Fruit fly (Drosophila melanogaster) whole organism, embryonic: ENCODE measurements around the gene CG13894.

Experiments
- Aef1 ChIP-seq: fragments of 200-800 bp; sonication (Bioruptor generic); IDR thresholded peaks from 3 replicates; pipeline ENCODE4 v1.3.6; 2022; ENCODE audit warnings: missing biosample characterization, missing genetic modification characterization
- Awh ChIP-seq: fragments of 200-800 bp; sonication (Bioruptor generic); IDR thresholded peaks from 2 replicates; pipeline ENCODE4, ENCODE4 v1.3.6; 2022; ENCODE audit warnings: missing biosample characterization, missing genetic modification characterization
- B-H2 ChIP-seq: fragments of 200-800 bp; sonication (Bioruptor generic); optimal IDR thresholded peaks from 2 replicates; lab custom pipeline; 2018; ENCODE audit warnings: missing biosample characterization, mild to moderate bottlenecking, missing genetic modification characterization
- Blimp-1 ChIP-seq: fragments of 200-800 bp; sonication (Bioruptor generic); optimal IDR thresholded peaks from 3 replicates; lab custom pipeline; 2018; ENCODE audit warnings: missing biosample characterization, missing genetic modification characterization, mild to moderate bottlenecking, moderate library complexity, missing genetic modification reagents
- CG10366 ChIP-seq: fragments of 200-800 bp; sonication (Bioruptor generic); IDR thresholded peaks from 2 replicates; pipeline ENCODE4 v1.3.6; 2022; ENCODE audit warnings: missing biosample characterization, missing genetic modification characterization
- CG13894 ChIP-seq: fragments of 200-800 bp; sonication (Bioruptor generic); optimal IDR thresholded peaks from 3 replicates; lab custom pipeline; 2018; ENCODE audit warnings: missing biosample characterization, mild to moderate bottlenecking, missing genetic modification characterization, moderate library complexity
- CG14050 ChIP-seq: fragments of 200-800 bp; sonication (Bioruptor generic); IDR thresholded peaks from 3 replicates; pipeline ENCODE4 v1.3.6; 2022; ENCODE audit warnings: missing biosample characterization, missing genetic modification characterization
- CG15011 ChIP-seq: fragments of 200-800 bp; sonication (Bioruptor generic); optimal IDR thresholded peaks from 3 replicates; lab custom pipeline; 2018; ENCODE audit warnings: missing biosample characterization, mild to moderate bottlenecking, missing genetic modification characterization
- CG1602 ChIP-seq: fragments of 200-800 bp; sonication (Bioruptor generic); optimal IDR thresholded peaks from 3 replicates; lab custom pipeline; 2016; ENCODE audit warnings: missing biosample characterization, missing genetic modification characterization
- CG17612 ChIP-seq: fragments of 200-800 bp; sonication (Bioruptor generic); IDR thresholded peaks from 2 replicates; pipeline ENCODE4 v1.3.6; 2022; ENCODE audit warnings: missing biosample characterization, missing genetic modification characterization
- CG17912 ChIP-seq: fragments of 200-800 bp; sonication (Bioruptor generic); optimal IDR thresholded peaks from 2 replicates; lab custom pipeline; 2018; ENCODE audit warnings: missing biosample characterization, mild to moderate bottlenecking, missing genetic modification characterization
- CG2116 ChIP-seq: fragments of 200-800 bp; sonication (Bioruptor generic); optimal IDR thresholded peaks from 3 replicates; lab custom pipeline; 2018; ENCODE audit warnings: missing biosample characterization, mild to moderate bottlenecking, missing genetic modification characterization
- CG3065 ChIP-seq: fragments of 200-800 bp; sonication (Bioruptor generic); optimal IDR thresholded peaks from 2 replicates; lab custom pipeline; 2016; ENCODE audit warnings: missing biosample characterization, missing genetic modification characterization
- CG3407 ChIP-seq: fragments of 200-800 bp; sonication (Bioruptor generic); optimal IDR thresholded peaks from 2 replicates; lab custom pipeline; 2018; ENCODE audit warnings: missing biosample characterization, mild to moderate bottlenecking, missing genetic modification characterization
- CG6689 ChIP-seq: fragments of 200-800 bp; sonication (Bioruptor generic); IDR thresholded peaks from 2 replicates; pipeline ENCODE4 v1.3.6; 2022; ENCODE audit warnings: missing biosample characterization, missing genetic modification characterization
- CG7357 ChIP-seq: fragments of 200-800 bp; sonication (Bioruptor generic); IDR thresholded peaks from 3 replicates; pipeline ENCODE4 v1.3.6; 2022; ENCODE audit warnings: missing biosample characterization, missing genetic modification characterization
- CG7372 ChIP-seq: fragments of 200-800 bp; sonication (Bioruptor generic); IDR thresholded peaks from 2 replicates; pipeline ENCODE4 v1.3.6; 2022; ENCODE audit warnings: missing biosample characterization, missing genetic modification characterization
- CG7839 ChIP-seq: fragments of 200-800 bp; sonication (Bioruptor generic); optimal IDR thresholded peaks from 3 replicates; lab custom pipeline; 2018; ENCODE audit warnings: missing biosample characterization, mild to moderate bottlenecking, missing genetic modification characterization, moderate library complexity
- CG8089 ChIP-seq: fragments of 200-800 bp; sonication (Bioruptor generic); optimal IDR thresholded peaks from 3 replicates; lab custom pipeline; 2016; ENCODE audit warnings: missing biosample characterization, missing genetic modification characterization
- Eip74EF ChIP-seq, 2 experiments: fragments of 200-800 bp in 1 of 2; fragments of >200 bp in 1 of 2; sonication (Bioruptor generic) in 1 of 2; optimal IDR thresholded peaks; 2 replicates each; lab custom pipeline; 2017 to 2019; ENCODE audit warnings: missing biosample characterization in 2 of 2, missing genetic modification characterization in 2 of 2, mild to moderate bottlenecking in 1 of 2, moderate library complexity in 1 of 2
- Hmr ChIP-seq: fragments of 200-800 bp; sonication (Bioruptor generic); optimal IDR thresholded peaks from 3 replicates; lab custom pipeline; 2017; ENCODE audit warnings: mild to moderate bottlenecking, missing biosample characterization, missing genetic modification reagents, missing genetic modification characterization
- Hsf ChIP-seq: fragments of 200-800 bp; sonication (Bioruptor generic); optimal IDR thresholded peaks from 3 replicates; lab custom pipeline; 2016; ENCODE audit warnings: missing biosample characterization, missing genetic modification characterization
- Kr ChIP-seq: fragments of 200-800 bp; sonication (Bioruptor generic); optimal IDR thresholded peaks from 2 replicates; lab custom pipeline; 2017; ENCODE audit warnings: missing biosample characterization, mild to moderate bottlenecking, missing genetic modification characterization
- Nf-YA ChIP-seq: fragments of 200-800 bp; sonication (Bioruptor generic); IDR thresholded peaks from 2 replicates; pipeline ENCODE4 v1.3.6; 2022; ENCODE audit warnings: missing biosample characterization, missing genetic modification characterization
- Xrp1 ChIP-seq: fragments of 200-800 bp; sonication (Bioruptor generic); IDR thresholded peaks from 2 replicates; pipeline ENCODE4 v1.3.6; 2022; ENCODE audit warnings: missing biosample characterization, missing genetic modification characterization
- aop ChIP-seq: fragments of 200-800 bp; sonication (Bioruptor generic); IDR thresholded peaks from 2 replicates; pipeline ENCODE4 v1.3.6; 2022; ENCODE audit warnings: missing biosample characterization, missing genetic modification characterization
- ara ChIP-seq: fragments of 200-800 bp; sonication (Bioruptor generic); IDR thresholded peaks from 2 replicates; pipeline ENCODE4 v1.3.6; 2022; ENCODE audit warnings: missing biosample characterization, missing genetic modification characterization
- ash1 ChIP-seq: fragments of 200-800 bp; sonication (Bioruptor generic); optimal IDR thresholded peaks from 2 replicates; lab custom pipeline; 2018; ENCODE audit warnings: missing biosample characterization, mild to moderate bottlenecking, missing genetic modification characterization
- cato ChIP-seq: fragments of 200-800 bp; sonication (Bioruptor generic); optimal IDR thresholded peaks from 2 replicates; lab custom pipeline; 2016; ENCODE audit warnings: missing biosample characterization, missing genetic modification characterization, borderline replicate concordance
- chif ChIP-seq, 2 experiments: fragments of 200-800 bp; sonication (Bioruptor generic); optimal IDR thresholded peaks; 3 replicates each; lab custom pipeline; 2016; ENCODE audit warnings: missing biosample characterization in 2 of 2, missing genetic modification characterization in 2 of 2
- crc ChIP-seq: fragments of 200-800 bp; sonication (Bioruptor generic); optimal IDR thresholded peaks from 2 replicates; lab custom pipeline; 2016; ENCODE audit warnings: missing biosample characterization, missing genetic modification characterization
- da ChIP-seq: fragments of 200-800 bp; sonication (Bioruptor generic); optimal IDR thresholded peaks from 2 replicates; lab custom pipeline; 2016; ENCODE audit warnings: missing biosample characterization, missing genetic modification characterization
- ems ChIP-seq: fragments of 200-800 bp; sonication (Bioruptor generic); optimal IDR thresholded peaks from 3 replicates; lab custom pipeline; 2016; ENCODE audit warnings: missing biosample characterization, missing genetic modification characterization
- ewg ChIP-seq: fragments of 200-800 bp; sonication (Bioruptor generic); optimal IDR thresholded peaks from 3 replicates; lab custom pipeline; 2017; ENCODE audit warnings: mild to moderate bottlenecking, missing biosample characterization, missing genetic modification reagents, missing genetic modification characterization
- eyg ChIP-seq: fragments of 200-800 bp; sonication (Bioruptor generic); optimal IDR thresholded peaks from 3 replicates; lab custom pipeline; 2016; ENCODE audit warnings: missing biosample characterization, missing genetic modification characterization
- hbn ChIP-seq: fragments of 200-800 bp; sonication (Bioruptor generic); IDR thresholded peaks from 2 replicates; pipeline ENCODE4 v1.3.6; 2022; ENCODE audit warnings: missing biosample characterization, missing genetic modification characterization; ENCODE audit not compliant: partially characterized antibody
- ind ChIP-seq: fragments of 200-800 bp; sonication (Bioruptor generic); optimal IDR thresholded peaks from 3 replicates; lab custom pipeline; 2016; ENCODE audit warnings: missing biosample characterization, missing genetic modification characterization
- inv ChIP-seq: fragments of 200-800 bp; sonication (Bioruptor generic); IDR thresholded peaks from 2 replicates; pipeline ENCODE4 v1.3.6; 2022; ENCODE audit warnings: missing biosample characterization, missing genetic modification characterization; ENCODE audit not compliant: partially characterized antibody
- jumu ChIP-seq: fragments of 200-800 bp; sonication (Bioruptor generic); optimal IDR thresholded peaks from 3 replicates; lab custom pipeline; 2016; ENCODE audit warnings: missing biosample characterization, missing genetic modification characterization
- lbe ChIP-seq: fragments of 200-800 bp; sonication (Bioruptor generic); optimal IDR thresholded peaks from 2 replicates; lab custom pipeline; 2016; ENCODE audit warnings: missing biosample characterization, mild to moderate bottlenecking, missing genetic modification characterization
- lilli ChIP-seq: fragments of 200-800 bp; sonication (Bioruptor generic); optimal IDR thresholded peaks from 3 replicates; lab custom pipeline; 2016; ENCODE audit warnings: missing biosample characterization, missing genetic modification characterization
- nmo ChIP-seq: fragments of 200-800 bp; sonication (Bioruptor generic); optimal IDR thresholded peaks from 2 replicates; lab custom pipeline; 2018; ENCODE audit warnings: missing biosample characterization, mild to moderate bottlenecking, missing genetic modification characterization, moderate library complexity
- oc ChIP-seq: fragments of 200-800 bp; sonication (Bioruptor generic); optimal IDR thresholded peaks from 2 replicates; lab custom pipeline; 2018; ENCODE audit warnings: missing biosample characterization, mild to moderate bottlenecking, missing genetic modification characterization, moderate library complexity
- onecut ChIP-seq: fragments of 200-800 bp; sonication (Bioruptor generic); IDR thresholded peaks from 2 replicates; pipeline ENCODE4 v1.3.6; 2022; ENCODE audit warnings: missing biosample characterization, missing genetic modification characterization
- pfk ChIP-seq: fragments of 200-800 bp; sonication (Bioruptor generic); optimal IDR thresholded peaks from 2 replicates; lab custom pipeline; 2018; ENCODE audit warnings: missing biosample characterization, mild to moderate bottlenecking, missing genetic modification characterization, moderate library complexity
- prd ChIP-seq, 3 experiments: fragments of >200 bp in 2 of 3; fragments of 200-800 bp in 1 of 3; sonication (Bioruptor generic) in 1 of 3; optimal IDR thresholded peaks in 2 of 3; IDR thresholded peaks in 1 of 3; 2 replicates in 2 of 3; 3 replicates in 1 of 3; pipeline versions ENCODE4 v1.3.6 to Lab custom; 2017 to 2022; ENCODE audit warnings: missing biosample characterization in 1 of 3, missing genetic modification characterization in 1 of 3
- row ChIP-seq: fragments of 200-800 bp; sonication (Bioruptor generic); IDR thresholded peaks from 3 replicates; pipeline ENCODE4 v1.3.6; 2022; ENCODE audit warnings: missing biosample characterization, missing genetic modification characterization
- sima ChIP-seq: fragments of 200-800 bp; sonication (Bioruptor generic); optimal IDR thresholded peaks from 2 replicates; lab custom pipeline; 2016; ENCODE audit warnings: missing biosample characterization, missing genetic modification characterization
- slp2 ChIP-seq: fragments of 200-800 bp; sonication (Bioruptor generic); optimal IDR thresholded peaks from 2 replicates; lab custom pipeline; 2016; ENCODE audit warnings: missing biosample characterization, missing genetic modification characterization
- tna ChIP-seq: fragments of 200-800 bp; sonication (Bioruptor generic); IDR thresholded peaks from 2 replicates; pipeline ENCODE4 v1.3.6; 2022; ENCODE audit warnings: missing biosample characterization, missing genetic modification characterization; ENCODE audit not compliant: partially characterized antibody
- tx ChIP-seq: fragments of 200-800 bp; sonication (Bioruptor generic); optimal IDR thresholded peaks from 2 replicates; lab custom pipeline; 2016; ENCODE audit warnings: missing biosample characterization, missing genetic modification characterization
- vvl ChIP-seq: fragments of 200-800 bp; sonication (Bioruptor generic); IDR thresholded peaks from 2 replicates; pipeline ENCODE4 v1.3.6; 2022; ENCODE audit warnings: missing biosample characterization, missing genetic modification characterization

CG13894 gene

dm6 chr3L:685441-685804 lies 13.5 kb downstream of the CG13894 start, which contains the start of gene ebd1 (continued):
- no peak for TF ChIP-seq CG2116 (GFP tag; lab: Kevin White, UChicago)
- TF ChIP-seq jumu (GFP tag; lab: Kevin White, UChicago): no peak
- TF ChIP-seq tx (GFP tag; lab: Kevin White, UChicago): no peak
- no peak for TF ChIP-seq hbn (GFP tag; lab: Robert Waterston, UW)
- TF ChIP-seq Nf-YA (GFP tag; lab: Robert Waterston, UW): no peak
- TF ChIP-seq crc (GFP tag; lab: Kevin White, UChicago): no peak
- no peak for TF ChIP-seq cato
- no peak for TF ChIP-seq Xrp1 (GFP tag; lab: Robert Waterston, UW)
- TF ChIP-seq sima (GFP tag; lab: Kevin White, UChicago): no peak
- TF ChIP-seq Hsf: no peak
- peak; percentile 7 for TF ChIP-seq CG17912 (GFP tag; lab: Kevin White, UChicago)
- no peak for TF ChIP-seq CG8089
- TF ChIP-seq CG10366 (GFP tag; lab: Robert Waterston, UW): no peak
- TF ChIP-seq chif (GFP tag; optimal IDR thresholded peaks at IDR 0.05; lab: Kevin White, UChicago): no peak
- peak; percentile 17 for TF ChIP-seq CG13894 (tag; lab: Kevin White, UChicago)
- no peak for TF ChIP-seq ind (GFP tag; lab: Kevin White, UChicago)
- no peak for TF ChIP-seq CG15011
- TF ChIP-seq eyg: no peak
- TF ChIP-seq tna: no peak
- no peak for TF ChIP-seq nmo
- no peak for TF ChIP-seq lilli (GFP tag; lab: Kevin White, UChicago)
- TF ChIP-seq CG6689 (GFP tag; lab: Robert Waterston, UW): no peak
- no peak for TF ChIP-seq CG14050 (GFP tag; lab: Robert Waterston, UW)
- TF ChIP-seq lbe (GFP tag; lab: Kevin White, UChicago): no peak
- TF ChIP-seq pfk (GFP tag; lab: Kevin White, UChicago): peak; percentile 32
- TF ChIP-seq CG7372: no peak
- no peak for TF ChIP-seq inv (GFP tag; lab: Robert Waterston, UW)
- 0 out of 3 replicates have a peak, but pooled peaks have one; percentile 4 for TF ChIP-seq Aef1 (GFP tag; lab: Robert Waterston, UW)
- TF ChIP-seq CG7839: no peak
- no peak for TF ChIP-seq Awh
- no peak for TF ChIP-seq CG3065 (GFP tag; lab: Kevin White, UChicago)
- TF ChIP-seq Eip74EF (GFP tag; optimal IDR thresholded peaks at IDR 0.05; lab: Kevin White, UChicago): no peak
- TF ChIP-seq CG7357 (GFP tag; lab: Robert Waterston, UW): no peak
- TF ChIP-seq ash1 (GFP tag; lab: Kevin White, UChicago): no peak
- TF ChIP-seq slp2: no peak
- no peak for TF ChIP-seq da (GFP tag; lab: Kevin White, UChicago)
- TF ChIP-seq ewg (GFP tag; lab: Kevin White, UChicago): peak; percentile 97
- TF ChIP-seq aop (GFP tag; lab: Robert Waterston, UW): peak; percentile 34; the same call in 1 of the 2 replicates
- peak; percentile 35 for TF ChIP-seq Kr (GFP tag; lab: Kevin White, UChicago)
- TF ChIP-seq onecut (GFP tag; lab: Robert Waterston, UW): no peak; the same call in 1 of the 2 replicates
- no peak for TF ChIP-seq vvl
- TF ChIP-seq prd (optimal IDR thresholded peaks at IDR 0.05; lab: Kevin White, UChicago): no peak
- TF ChIP-seq prd (GFP tag; IDR thresholded peaks at IDR 0.05; lab: Robert Waterston, UW): no peak
- TF ChIP-seq CG1602 (GFP tag; lab: Kevin White, UChicago): no peak
- TF ChIP-seq CG3407 (GFP tag; lab: Kevin White, UChicago): no peak
- no peak for TF ChIP-seq oc (tag; lab: Kevin White, UChicago)
- TF ChIP-seq row (GFP tag; lab: Robert Waterston, UW): no peak
- TF ChIP-seq ara (GFP tag; lab: Robert Waterston, UW): no peak
- no peak for TF ChIP-seq CG17612 (GFP tag; lab: Robert Waterston, UW)
- TF ChIP-seq Blimp-1 (GFP tag; lab: Kevin White, UChicago): peak; percentile 52
- no peak for TF ChIP-seq B-H2 (GFP tag; lab: Kevin White, UChicago)
- TF ChIP-seq ems: no peak
- TF ChIP-seq Hmr: no peak
